Fruit fly (Drosophila melanogaster): ENCODE results near the gene CG5039.

- no peak for TF ChIP-seq CG7045 (GFP tag; optimal IDR thresholded peaks at IDR 0.05)
- no peak for TF ChIP-seq Clk (GFP tag; optimal IDR thresholded peaks at IDR 0.05)
- TF ChIP-seq CG5204 (GFP tag; optimal IDR thresholded peaks at IDR 0.05): no peak
- no peak for TF ChIP-seq CG11617 (GFP tag; optimal IDR thresholded peaks at IDR 0.05)
- no peak for TF ChIP-seq Hr96 (GFP tag; optimal IDR thresholded peaks at IDR 0.05)
- no peak for TF ChIP-seq CG7101 (tag; optimal IDR thresholded peaks at IDR 0.05)
These were observed 47.4 kb upstream of the CG5039 start for dm6 chr3R:25631079-25631478.
